Fruit fly (Drosophila melanogaster): Measurements from ENCODE around the gene Dora.

The Dora gene

dm6 chrX:18914177-18914576, 50.4 kb downstream of the Dora start (continued):
- TF ChIP-seq CG11902 (GFP tag; optimal IDR thresholded peaks at IDR 0.05), result peak; percentile 12
- peak; percentile 33 for TF ChIP-seq CG10669 (GFP tag; optimal IDR thresholded peaks at IDR 0.05)
- TF ChIP-seq CG8319 (GFP tag; optimal IDR thresholded peaks at IDR 0.05), result peak; percentile 21
- peak in 1 of 2 experiments; percentile 16 for TF ChIP-seq salr (GFP tag; optimal IDR thresholded peaks at IDR 0.05)
- peak; percentile 23 for TF ChIP-seq CG32006 (GFP tag; optimal IDR thresholded peaks at IDR 0.05)
- TF ChIP-seq CG6792 (GFP tag; optimal IDR thresholded peaks at IDR 0.05), result peak; percentile 50
- TF ChIP-seq Eip75B (GFP tag; optimal IDR thresholded peaks at IDR 0.05), result peak; percentile 30
- peak; percentile 38 for TF ChIP-seq Sox102F (GFP tag; optimal IDR thresholded peaks at IDR 0.05)
- peak; percentile 46 for TF ChIP-seq CG3032 (tag; optimal IDR thresholded peaks at IDR 0.05)
- no peak for TF ChIP-seq CG16779 (tag; optimal IDR thresholded peaks at IDR 0.05)
- TF ChIP-seq CG4318 (GFP tag; optimal IDR thresholded peaks at IDR 0.05), result no peak
- no peak for TF ChIP-seq Hr4 (GFP tag; optimal IDR thresholded peaks at IDR 0.05)
- TF ChIP-seq CG34406 (GFP tag; optimal IDR thresholded peaks at IDR 0.05), result peak; percentile 41
- no peak for TF ChIP-seq CG1621 (tag; optimal IDR thresholded peaks at IDR 0.05)
- TF ChIP-seq Lpt (GFP tag; optimal IDR thresholded peaks at IDR 0.05), result no peak
- peak; percentile 57 for TF ChIP-seq esn (GFP tag; optimal IDR thresholded peaks at IDR 0.05)
- no peak for TF ChIP-seq CG6276 (GFP tag; optimal IDR thresholded peaks at IDR 0.05)
- no peak for TF ChIP-seq Hr38 (GFP tag; optimal IDR thresholded peaks at IDR 0.05)
- no peak for TF ChIP-seq Eip93F (GFP tag; optimal IDR thresholded peaks at IDR 0.05)
- peak; percentile 4 for TF ChIP-seq Ets21C (GFP tag; optimal IDR thresholded peaks at IDR 0.05)
- TF ChIP-seq CG7368 (GFP tag; optimal IDR thresholded peaks at IDR 0.05), result no peak
- peak; percentile 59 for TF ChIP-seq topi (GFP tag; optimal IDR thresholded peaks at IDR 0.05)
- TF ChIP-seq Met (GFP tag; optimal IDR thresholded peaks at IDR 0.05), result peak; percentile 59
- no peak for TF ChIP-seq CG6163 (GFP tag; IDR thresholded peaks at IDR 0.05)
- peak; percentile 38 for TF ChIP-seq spab (GFP tag; optimal IDR thresholded peaks at IDR 0.05)
- no peak for TF ChIP-seq CG9139 (GFP tag; optimal IDR thresholded peaks at IDR 0.05)
- peak; percentile 77 for TF ChIP-seq svp (GFP tag)
- peak; percentile 51 for TF ChIP-seq CG6808 (GFP tag; optimal IDR thresholded peaks at IDR 0.05)
- TF ChIP-seq OdsH (GFP tag; optimal IDR thresholded peaks at IDR 0.05), result peak; percentile 29
- TF ChIP-seq fkh (GFP tag; optimal IDR thresholded peaks at IDR 0.05), result no peak
- peak; percentile 52 for TF ChIP-seq CG8632 (GFP tag; optimal IDR thresholded peaks at IDR 0.05)
- TF ChIP-seq net (GFP tag; optimal IDR thresholded peaks at IDR 0.05), result peak; percentile 40
- peak; percentile 10 for TF ChIP-seq pdm3 (GFP tag; optimal IDR thresholded peaks at IDR 0.05)
- TF ChIP-seq CG10631 (GFP tag; optimal IDR thresholded peaks at IDR 0.05), result peak; percentile 25
- TF ChIP-seq fd85E (GFP tag; optimal IDR thresholded peaks at IDR 0.05), result no peak
- TF ChIP-seq CG11762 (GFP tag; optimal IDR thresholded peaks at IDR 0.05; ENCODE audit: insufficient read depth), result no peak

- peak; percentile 21 for TF ChIP-seq CG32006 (GFP tag; optimal IDR thresholded peaks at IDR 0.05)
- TF ChIP-seq dac (GFP tag; optimal IDR thresholded peaks at IDR 0.05), result no peak
- TF ChIP-seq CG11902 (GFP tag; optimal IDR thresholded peaks at IDR 0.05), result no peak
- peak; percentile 40 for TF ChIP-seq Met (GFP tag; optimal IDR thresholded peaks at IDR 0.05)
- no peak for TF ChIP-seq CG8632 (GFP tag; optimal IDR thresholded peaks at IDR 0.05)
- TF ChIP-seq salr (GFP tag; optimal IDR thresholded peaks at IDR 0.05), result no peak
- peak; percentile 19 for TF ChIP-seq Sox14 (GFP tag; optimal IDR thresholded peaks at IDR 0.05)
- TF ChIP-seq Ets21C (GFP tag; optimal IDR thresholded peaks at IDR 0.05), result no peak
- TF ChIP-seq OdsH (GFP tag; optimal IDR thresholded peaks at IDR 0.05), result no peak
- peak; percentile 46 for TF ChIP-seq Smox (GFP tag; optimal IDR thresholded peaks at IDR 0.05)
- no peak for TF ChIP-seq CG3032 (tag; optimal IDR thresholded peaks at IDR 0.05)
- no peak for TF ChIP-seq Gug (GFP tag; IDR thresholded peaks at IDR 0.05)
- TF ChIP-seq acj6 (GFP tag; optimal IDR thresholded peaks at IDR 0.05), result no peak
- no peak for TF ChIP-seq Ets96B (tag; optimal IDR thresholded peaks at IDR 0.05)
- no peak for TF ChIP-seq cyc (GFP tag; optimal IDR thresholded peaks at IDR 0.05)
- peak; percentile 79 for TF ChIP-seq Eip78C (GFP tag)
- no peak for TF ChIP-seq CG6276 (GFP tag; optimal IDR thresholded peaks at IDR 0.05)
- TF ChIP-seq CG10631 (GFP tag; optimal IDR thresholded peaks at IDR 0.05), result no peak
- no peak for TF ChIP-seq eg (GFP tag; IDR thresholded peaks at IDR 0.05)
- TF ChIP-seq CG4318 (GFP tag; optimal IDR thresholded peaks at IDR 0.05), result no peak
- no peak for TF ChIP-seq CG15336 (GFP tag; IDR thresholded peaks at IDR 0.05)
- peak; percentile 33 for TF ChIP-seq lz (GFP tag; optimal IDR thresholded peaks at IDR 0.05)
- TF ChIP-seq Hr38 (GFP tag; optimal IDR thresholded peaks at IDR 0.05), result no peak
- no peak for TF ChIP-seq net (GFP tag; optimal IDR thresholded peaks at IDR 0.05)
- TF ChIP-seq CG9139 (GFP tag; optimal IDR thresholded peaks at IDR 0.05), result no peak
- no peak for TF ChIP-seq CG10669 (GFP tag; optimal IDR thresholded peaks at IDR 0.05)
- peak; percentile 1 for TF ChIP-seq vri (GFP tag; optimal IDR thresholded peaks at IDR 0.05)
- no peak for TF ChIP-seq CG1621 (tag; optimal IDR thresholded peaks at IDR 0.05)
- TF ChIP-seq CG7368 (GFP tag; optimal IDR thresholded peaks at IDR 0.05), result no peak
- TF ChIP-seq ss (GFP tag; optimal IDR thresholded peaks at IDR 0.05), result no peak
- no peak for TF ChIP-seq CG8319 (GFP tag; optimal IDR thresholded peaks at IDR 0.05)
- peak; percentile 16 for TF ChIP-seq achi (GFP tag; optimal IDR thresholded peaks at IDR 0.05)
Observed at dm6 chrX:18917585-18917984, 53.8 kb downstream of the Dora start.
